Fruit fly (Drosophila melanogaster) whole organism, prepupa: Measurements from ENCODE around the gene CG6729.

Experiments
- CG16779 ChIP-seq: fragments of 200-800 bp; sonication (Bioruptor generic); optimal IDR thresholded peaks from 3 replicates; lab custom pipeline; 2017; ENCODE audit warnings: missing biosample characterization, mild to moderate bottlenecking, missing genetic modification characterization
- CG6276 ChIP-seq: fragments of 200-800 bp; sonication (Bioruptor generic); optimal IDR thresholded peaks from 2 replicates; lab custom pipeline; 2017; ENCODE audit warnings: missing biosample characterization, mild to moderate bottlenecking, missing genetic modification characterization
- CG6808 ChIP-seq: fragments of 200-800 bp; sonication (Bioruptor generic); optimal IDR thresholded peaks from 3 replicates; lab custom pipeline; 2017; ENCODE audit warnings: missing biosample characterization, missing genetic modification characterization, mild to moderate bottlenecking, moderate library complexity, missing genetic modification reagents

DNA sequence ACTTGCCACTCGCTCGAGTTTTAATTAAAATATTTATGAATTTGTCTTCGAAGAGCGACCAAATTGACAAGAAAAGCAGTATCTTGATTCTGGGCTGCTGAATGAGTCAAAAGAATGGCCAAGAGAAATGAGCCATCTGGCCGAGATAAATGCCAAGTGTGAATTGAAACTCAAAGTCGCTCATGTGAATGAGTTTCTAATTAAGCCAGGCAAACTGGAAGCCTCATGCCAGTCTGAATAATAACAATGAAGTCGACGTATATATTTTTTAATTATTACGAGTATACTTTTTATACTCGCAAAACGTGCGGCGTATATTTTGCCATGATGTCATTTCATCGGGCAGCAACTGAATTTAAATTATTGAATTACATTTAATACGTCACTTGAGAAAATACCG lies 34.4 kb downstream of the CG6729 start, which contains the start of gene Lip2:
- TF ChIP-seq CG16779 (tag; lab: Kevin White, UChicago) (no peak), CG6808 (GFP tag; lab: Kevin White, UChicago) (no peak), CG6276 (GFP tag; lab: Kevin White, UChicago) (no peak)
